Fruit fly (Drosophila melanogaster) whole organism, embryonic: ENCODE measurements around the gene CG3630.

Experiments
- C15 ChIP-seq: fragments of 200-800 bp; sonication (Bioruptor generic); IDR thresholded peaks from 3 replicates; pipeline ENCODE4 v1.3.6; 2022; ENCODE audit warnings: missing biosample characterization, missing genetic modification characterization
- CG10321 ChIP-seq: fragments of 200-800 bp; sonication (Bioruptor generic); IDR thresholded peaks from 2 replicates; pipeline ENCODE4 v1.3.6; 2022; ENCODE audit warnings: missing biosample characterization, missing genetic modification characterization
- CG11247 ChIP-seq: fragments of 200-800 bp; sonication (Bioruptor generic); IDR thresholded peaks from 2 replicates; pipeline ENCODE4 v1.3.6; 2022; ENCODE audit warnings: missing biosample characterization, missing genetic modification characterization
- CG11695 ChIP-seq: fragments of 200-800 bp; sonication (Bioruptor generic); IDR thresholded peaks from 3 replicates; pipeline ENCODE4 v1.3.6; 2022; ENCODE audit warnings: missing biosample characterization, missing genetic modification characterization
- CG12104 ChIP-seq: fragments of 200-800 bp; sonication (Bioruptor generic); optimal IDR thresholded peaks from 3 replicates; lab custom pipeline; 2016; ENCODE audit warnings: missing biosample characterization, missing genetic modification characterization
- CG12299 ChIP-seq: fragments of 200-800 bp; sonication (Bioruptor generic); optimal IDR thresholded peaks from 2 replicates; lab custom pipeline; 2018; ENCODE audit warnings: missing biosample characterization, mild to moderate bottlenecking, missing genetic modification characterization
- CG12391 ChIP-seq: fragments of 200-800 bp; sonication (Bioruptor generic); optimal IDR thresholded peaks from 3 replicates; lab custom pipeline; 2018; ENCODE audit warnings: missing biosample characterization, mild to moderate bottlenecking, missing genetic modification characterization, moderate library complexity
- CG12659 ChIP-seq: fragments of 200-800 bp; sonication (Bioruptor generic); optimal IDR thresholded peaks from 3 replicates; lab custom pipeline; 2017; ENCODE audit warnings: mild to moderate bottlenecking, missing biosample characterization, missing genetic modification reagents, missing genetic modification characterization
- CG13123 ChIP-seq: fragments of 200-800 bp; sonication (Bioruptor generic); optimal IDR thresholded peaks from 2 replicates; lab custom pipeline; 2016; ENCODE audit warnings: missing biosample characterization, missing genetic modification characterization
- CG15269 ChIP-seq: fragments of 200-800 bp; sonication (Bioruptor generic); optimal IDR thresholded peaks from 2 replicates; lab custom pipeline; 2018; ENCODE audit warnings: missing biosample characterization, mild to moderate bottlenecking, missing genetic modification characterization, moderate library complexity
- CG16813 ChIP-seq: fragments of 200-800 bp; sonication (Bioruptor generic); IDR thresholded peaks from 3 replicates; pipeline ENCODE4 v1.3.6; 2022; ENCODE audit warnings: missing biosample characterization, missing genetic modification characterization; ENCODE audit not compliant: partially characterized antibody
- CG17186 ChIP-seq: fragments of 200-800 bp; sonication (Bioruptor generic); optimal IDR thresholded peaks from 3 replicates; lab custom pipeline; 2017; ENCODE audit warnings: missing biosample characterization, missing genetic modification reagents, missing genetic modification characterization
- CG17612 ChIP-seq: fragments of 200-800 bp; sonication (Bioruptor generic); IDR thresholded peaks from 2 replicates; pipeline ENCODE4 v1.3.6; 2022; ENCODE audit warnings: missing biosample characterization, missing genetic modification characterization
- CG17802 ChIP-seq: fragments of 200-800 bp; sonication (Bioruptor generic); optimal IDR thresholded peaks from 2 replicates; lab custom pipeline; 2018; ENCODE audit warnings: missing biosample characterization, mild to moderate bottlenecking, missing genetic modification characterization, moderate library complexity
- CG17912 ChIP-seq: fragments of 200-800 bp; sonication (Bioruptor generic); optimal IDR thresholded peaks from 2 replicates; lab custom pipeline; 2018; ENCODE audit warnings: missing biosample characterization, mild to moderate bottlenecking, missing genetic modification characterization
- CG1792 ChIP-seq: fragments of 200-800 bp; sonication (Bioruptor generic); optimal IDR thresholded peaks from 2 replicates; lab custom pipeline; 2016; ENCODE audit warnings: missing biosample characterization, missing genetic modification characterization
- CG2120 ChIP-seq: fragments of 200-800 bp; sonication (Bioruptor generic); optimal IDR thresholded peaks from 3 replicates; lab custom pipeline; 2016; ENCODE audit warnings: missing biosample characterization, missing genetic modification characterization
- CG31441 ChIP-seq: fragments of 200-800 bp; sonication (Bioruptor generic); IDR thresholded peaks from 2 replicates; pipeline ENCODE4 v1.3.6; 2022; ENCODE audit warnings: missing biosample characterization, missing genetic modification characterization
- CG3163 ChIP-seq: fragments of 200-800 bp; sonication (Bioruptor generic); optimal IDR thresholded peaks from 3 replicates; lab custom pipeline; 2016; ENCODE audit warnings: missing biosample characterization, missing genetic modification characterization
- CG6689 ChIP-seq: fragments of 200-800 bp; sonication (Bioruptor generic); IDR thresholded peaks from 2 replicates; pipeline ENCODE4 v1.3.6; 2022; ENCODE audit warnings: missing biosample characterization, missing genetic modification characterization
- CG8281 ChIP-seq: fragments of 200-800 bp; sonication (Bioruptor generic); optimal IDR thresholded peaks from 2 replicates; lab custom pipeline; 2018; ENCODE audit warnings: missing biosample characterization, mild to moderate bottlenecking, missing genetic modification characterization, moderate library complexity
- CG9876 ChIP-seq: fragments of 200-800 bp; sonication (Bioruptor generic); optimal IDR thresholded peaks from 2 replicates; lab custom pipeline; 2016; ENCODE audit warnings: missing biosample characterization, missing genetic modification characterization
- Chrac-16 ChIP-seq: fragments of 200-800 bp; sonication (Bioruptor generic); optimal IDR thresholded peaks from 3 replicates; lab custom pipeline; 2016; ENCODE audit warnings: missing biosample characterization, missing genetic modification characterization
- Dp ChIP-seq: fragments of 200-800 bp; sonication (Bioruptor generic); optimal IDR thresholded peaks from 2 replicates; lab custom pipeline; 2018; ENCODE audit warnings: missing biosample characterization, mild to moderate bottlenecking, missing genetic modification characterization, moderate library complexity
- Ets97D ChIP-seq: fragments of 200-800 bp; sonication (Bioruptor generic); optimal IDR thresholded peaks from 3 replicates; lab custom pipeline; 2016; ENCODE audit warnings: missing biosample characterization, missing genetic modification characterization
- HLH3B ChIP-seq: fragments of 200-800 bp; sonication (Bioruptor generic); IDR thresholded peaks from 2 replicates; pipeline ENCODE4 v1.3.6; 2022; ENCODE audit warnings: missing biosample characterization, missing genetic modification characterization
- HLHmδ ChIP-seq: fragments of 200-800 bp; sonication (Bioruptor generic); optimal IDR thresholded peaks from 2 replicates; lab custom pipeline; 2018; ENCODE audit warnings: missing biosample characterization, mild to moderate bottlenecking, missing genetic modification characterization, moderate library complexity
- HmgZ ChIP-seq: fragments of 200-800 bp; sonication (Bioruptor generic); optimal IDR thresholded peaks from 2 replicates; lab custom pipeline; 2018; ENCODE audit warnings: missing biosample characterization, mild to moderate bottlenecking, missing genetic modification characterization
- Mad ChIP-seq: fragments of 200-800 bp; sonication (Bioruptor generic); optimal IDR thresholded peaks from 2 replicates; lab custom pipeline; 2016; ENCODE audit warnings: missing biosample characterization, missing genetic modification characterization
- Med ChIP-seq: fragments of 200-800 bp; sonication (Bioruptor generic); peaks from one replicate; lab custom pipeline; 2016; ENCODE audit warnings: missing biosample characterization, missing genetic modification characterization, mild to moderate bottlenecking, inconsistent platforms, moderate library complexity
- Mrtf ChIP-seq: fragments of 200-800 bp; sonication (Bioruptor generic); IDR thresholded peaks from 3 replicates; pipeline ENCODE4 v1.3.6; 2022; ENCODE audit warnings: missing biosample characterization, missing genetic modification characterization
- Spps ChIP-seq: fragments of 200-800 bp; sonication (Bioruptor generic); optimal IDR thresholded peaks from 2 replicates; lab custom pipeline; 2018; ENCODE audit warnings: missing biosample characterization, mild to moderate bottlenecking, missing genetic modification characterization
- abd-A ChIP-seq: fragments of 200-800 bp; sonication (Bioruptor generic); optimal IDR thresholded peaks from 3 replicates; lab custom pipeline; 2019; ENCODE audit warnings: missing biosample characterization, mild to moderate bottlenecking, missing genetic modification characterization, moderate library complexity
- ara ChIP-seq: fragments of 200-800 bp; sonication (Bioruptor generic); IDR thresholded peaks from 2 replicates; pipeline ENCODE4 v1.3.6; 2022; ENCODE audit warnings: missing biosample characterization, missing genetic modification characterization
- bowl ChIP-seq: fragments of 200-800 bp; sonication (Bioruptor generic); IDR thresholded peaks from 2 replicates; pipeline ENCODE4 v1.3.6; 2022; ENCODE audit warnings: missing biosample characterization, missing genetic modification characterization
- chinmo ChIP-seq: fragments of 200-800 bp; sonication (Bioruptor generic); IDR thresholded peaks from 4 replicates; pipeline ENCODE4 v1.3.6; 2022; ENCODE audit warnings: missing biosample characterization, missing genetic modification characterization; ENCODE audit not compliant: partially characterized antibody
- crol ChIP-seq: fragments of 200-800 bp; sonication (Bioruptor generic); IDR thresholded peaks from 2 replicates; pipeline ENCODE4 v1.3.6; 2022; ENCODE audit warnings: missing biosample characterization, missing genetic modification characterization
- ewg ChIP-seq: fragments of 200-800 bp; sonication (Bioruptor generic); optimal IDR thresholded peaks from 3 replicates; lab custom pipeline; 2017; ENCODE audit warnings: mild to moderate bottlenecking, missing biosample characterization, missing genetic modification reagents, missing genetic modification characterization
- eyg ChIP-seq: fragments of 200-800 bp; sonication (Bioruptor generic); optimal IDR thresholded peaks from 3 replicates; lab custom pipeline; 2016; ENCODE audit warnings: missing biosample characterization, missing genetic modification characterization
- fd102C ChIP-seq: fragments of 200-800 bp; sonication (Bioruptor generic); optimal IDR thresholded peaks from 2 replicates; lab custom pipeline; 2018; ENCODE audit warnings: missing biosample characterization, mild to moderate bottlenecking, missing genetic modification characterization, moderate library complexity
- fd96Cb ChIP-seq: fragments of 200-800 bp; sonication (Bioruptor generic); optimal IDR thresholded peaks from 2 replicates; lab custom pipeline; 2018; ENCODE audit warnings: missing biosample characterization, mild to moderate bottlenecking, missing genetic modification characterization, moderate library complexity
- hbn ChIP-seq: fragments of 200-800 bp; sonication (Bioruptor generic); IDR thresholded peaks from 2 replicates; pipeline ENCODE4 v1.3.6; 2022; ENCODE audit warnings: missing biosample characterization, missing genetic modification characterization; ENCODE audit not compliant: partially characterized antibody
- odd ChIP-seq: fragments of 200-800 bp; sonication (Bioruptor generic); optimal IDR thresholded peaks from 2 replicates; lab custom pipeline; 2017; ENCODE audit warnings: missing biosample characterization, mild to moderate bottlenecking, missing genetic modification characterization
- peb ChIP-seq: fragments of 200-800 bp; sonication (Bioruptor generic); IDR thresholded peaks from 2 replicates; pipeline ENCODE4 v1.3.6; 2022; ENCODE audit warnings: missing biosample characterization, missing genetic modification characterization
- pzg ChIP-seq: fragments of 200-800 bp; sonication (Bioruptor generic); optimal IDR thresholded peaks from 3 replicates; lab custom pipeline; 2018; ENCODE audit warnings: missing biosample characterization, mild to moderate bottlenecking, missing genetic modification characterization, moderate library complexity
- ro ChIP-seq: fragments of 200-800 bp; sonication (Bioruptor generic); IDR thresholded peaks from 2 replicates; pipeline ENCODE4 v1.3.6; 2022; ENCODE audit warnings: missing biosample characterization, missing genetic modification characterization
- sc ChIP-seq, 3 experiments: fragments of >200 bp in 2 of 3; fragments of 200-800 bp in 1 of 3; sonication (Bioruptor generic) in 1 of 3; optimal IDR thresholded peaks; 2 replicates in 2 of 3; 3 replicates in 1 of 3; lab custom pipeline; 2017; ENCODE audit warnings: mild to moderate bottlenecking in 1 of 3, missing biosample characterization in 1 of 3, missing genetic modification characterization in 1 of 3, missing genetic modification reagents in 1 of 3
- sim ChIP-seq: fragments of 200-800 bp; sonication (Bioruptor generic); IDR thresholded peaks from 2 replicates; pipeline ENCODE4 v1.3.6; 2022; ENCODE audit warnings: missing biosample characterization, missing genetic modification characterization
- sisA ChIP-seq: fragments of 200-800 bp; sonication (Bioruptor generic); IDR thresholded peaks from 2 replicates; pipeline ENCODE4 v1.3.6; 2022; ENCODE audit warnings: missing biosample characterization, missing genetic modification characterization
- trem ChIP-seq: fragments of 200-800 bp; optimal IDR thresholded peaks from 3 replicates; lab custom pipeline; 2019; ENCODE audit warnings: missing biosample characterization, mild to moderate bottlenecking, missing genetic modification characterization, moderate library complexity
- wor ChIP-seq: fragments of 200-800 bp; sonication (Bioruptor generic); IDR thresholded peaks from 2 replicates; pipeline ENCODE4 v1.3.6; 2022; ENCODE audit warnings: missing biosample characterization, missing genetic modification characterization
- zfh1 ChIP-seq: fragments of 200-800 bp; sonication (Bioruptor generic); IDR thresholded peaks from 3 replicates; pipeline ENCODE4 v1.3.6; 2022; ENCODE audit warnings: missing biosample characterization, missing genetic modification characterization

CG3630 gene

DNA sequence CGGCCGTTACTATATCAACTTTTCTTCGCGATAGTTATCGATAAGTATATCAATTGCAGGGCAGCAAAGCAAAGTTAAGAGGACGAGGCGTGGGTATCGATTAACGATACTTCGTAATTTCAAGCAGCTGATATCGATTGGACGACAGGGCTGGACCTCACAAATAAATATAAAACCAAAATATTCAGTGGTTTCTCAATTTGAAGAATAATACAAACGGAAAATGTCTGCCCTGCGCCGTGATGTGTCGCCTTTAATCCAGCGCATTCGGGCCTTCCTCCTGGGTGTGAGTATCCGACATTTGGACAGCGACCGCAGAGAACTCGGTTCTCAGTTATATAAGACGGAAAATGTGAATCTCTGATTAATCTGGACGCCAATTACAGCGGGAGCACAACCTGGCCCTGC, 10.4 kb downstream of the CG3630 start, which contains the start of gene ND-B14.5A (continued):
- TF ChIP-seq peb (GFP tag; lab: Robert Waterston, UW) (no peak), fd102C (no peak), Chrac-16 (no peak), CG10321 (GFP tag; lab: Robert Waterston, UW) (no peak), CG13123 (GFP tag; lab: Kevin White, UChicago) (no peak), odd (GFP tag; lab: Kevin White, UChicago) (no peak), ewg (GFP tag; lab: Kevin White, UChicago) (no peak), CG17612 (GFP tag; lab: Robert Waterston, UW) (no peak), HLHmδ (no peak), sc (optimal IDR thresholded peaks at IDR 0.05; lab: Kevin White, UChicago) (no peak), sc (GFP tag; optimal IDR thresholded peaks at IDR 0.05; lab: Kevin White, UChicago) (no peak), CG17912 (GFP tag; lab: Kevin White, UChicago) (no peak), CG12299 (tag; lab: Kevin White, UChicago) (no peak), hbn (GFP tag; lab: Robert Waterston, UW) (peak; percentile 87), CG11695 (GFP tag; lab: Robert Waterston, UW) (no peak), CG2120 (GFP tag; lab: Kevin White, UChicago) (peak; percentile 25), Ets97D (GFP tag; lab: Kevin White, UChicago) (peak; percentile 40), CG12104 (GFP tag; lab: Kevin White, UChicago) (no peak), Dp (GFP tag; lab: Kevin White, UChicago) (peak; percentile 67), Med (peak; percentile 61), Spps (tag; lab: Kevin White, UChicago) (no peak), CG12391 (tag; lab: Kevin White, UChicago) (peak; percentile 0), CG17802 (no peak), ro (GFP tag; lab: Robert Waterston, UW) (no peak), bowl (no peak), HLH3B (GFP tag; lab: Robert Waterston, UW) (no peak), CG9876 (GFP tag; lab: Kevin White, UChicago) (no peak), Mad (no peak), CG16813 (peak; percentile 93), CG12659 (GFP tag; lab: Kevin White, UChicago) (peak; percentile 48), CG8281 (no peak), trem (peak; percentile 59), CG17186 (GFP tag; lab: Kevin White, UChicago) (peak; percentile 9), CG15269 (tag; lab: Kevin White, UChicago) (no peak), HmgZ (tag; lab: Kevin White, UChicago) (peak; percentile 48), CG31441 (GFP tag; lab: Robert Waterston, UW) (no peak), Mrtf (GFP tag; lab: Robert Waterston, UW) (no peak), sim (no peak), eyg (no peak), CG3163 (GFP tag; lab: Kevin White, UChicago) (no peak), wor (no peak), sisA (no peak), C15 (GFP tag; lab: Robert Waterston, UW) (no peak), crol (no peak), abd-A (tag; lab: Kevin White, UChicago) (no peak), pzg (GFP tag; lab: Kevin White, UChicago) (peak; percentile 78), fd96Cb (tag; lab: Kevin White, UChicago) (no peak), chinmo (GFP tag; lab: Robert Waterston, UW) (peak; percentile 96), ara (GFP tag; lab: Robert Waterston, UW) (no peak), CG6689 (no peak), CG1792 (GFP tag; lab: Kevin White, UChicago) (no peak), CG11247 (GFP tag; lab: Robert Waterston, UW) (no peak), zfh1 (no peak)
